Worm (Caenorhabditis elegans): ENCODE results near the gene athp-2.
A peak's percentile ranks its signal among the peaks of the same experiment; 100 is the strongest.

The athp-2 gene

DNA sequence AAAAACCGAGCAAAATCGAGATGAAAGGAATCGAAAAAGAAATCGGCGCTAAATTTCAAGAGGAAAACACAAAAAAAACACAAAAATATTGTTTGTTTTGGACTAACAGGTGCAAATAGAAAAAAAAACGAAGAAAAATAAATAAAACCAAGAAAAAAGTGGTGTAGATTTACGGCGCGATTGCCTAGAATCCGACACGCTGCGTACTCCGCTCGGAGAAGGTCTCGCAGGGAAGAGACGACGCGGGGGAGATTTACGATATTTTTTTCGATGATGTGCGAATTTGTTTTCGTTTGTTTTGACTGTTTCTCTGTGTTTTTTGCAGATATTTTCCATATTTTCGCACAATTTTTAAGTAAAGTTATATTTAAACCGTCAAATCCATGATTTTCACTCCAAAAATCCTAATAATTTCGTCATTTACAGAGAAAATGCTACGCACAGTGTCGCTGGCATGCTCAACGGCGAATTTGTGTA, 40.7 kb upstream of the athp-2 start, which contains the start of gene sco-1 (continued):
- TF ChIP-seq F23B12.7 (tag; optimal IDR thresholded peaks at IDR 0.05; ENCODE audit: insufficient read depth) (peak; percentile 72), dox-1 (GFP tag; IDR thresholded peaks at IDR 0.05) (peak; percentile 95), hmg-1.2 (GFP tag; IDR thresholded peaks at IDR 0.05) (peak; percentile 68), akir-1 (GFP tag; optimal IDR thresholded peaks at IDR 0.05) (peak; percentile 53), lin-54 (GFP tag; optimal IDR thresholded peaks at IDR 0.05) (peak; percentile 80), snpc-3.4 (tag; optimal IDR thresholded peaks at IDR 0.05) (peak; percentile 73), attf-6 (GFP tag; IDR thresholded peaks at IDR 0.05) (no peak), hrde-1 (tag; optimal IDR thresholded peaks at IDR 0.05; ENCODE audit: borderline replicate concordance) (no peak), B0035.1 (tag; optimal IDR thresholded peaks at IDR 0.05) (no peak), madf-10 (tag; optimal IDR thresholded peaks at IDR 0.05) (peak; percentile 75), cebp-1 (GFP tag; IDR thresholded peaks at IDR 0.05) (peak; percentile 70), cebp-1 (tag; optimal IDR thresholded peaks at IDR 0.05) (peak; percentile 84), Y53F4B.3 (GFP tag; IDR thresholded peaks at IDR 0.05) (peak; percentile 58; the same call in 1 of the 2 replicates), egrh-3 (GFP tag; IDR thresholded peaks at IDR 0.05) (peak; percentile 60), F52B5.7 (tag; optimal IDR thresholded peaks at IDR 0.05) (no peak), ceh-79 (tag; optimal IDR thresholded peaks at IDR 0.05) (no peak), sea-2 (GFP tag; IDR thresholded peaks at IDR 0.05) (0 out of 2 replicates have a peak, but pooled peaks have one; percentile 59), Y53G8AR.9 (GFP tag; conservative IDR thresholded peaks at IDR 0.05) (peak; percentile 94), lag-1 (GFP tag; IDR thresholded peaks at IDR 0.05) (no peak), bed-1 (GFP tag; IDR thresholded peaks at IDR 0.05) (no peak), lir-1 (GFP tag; conservative IDR thresholded peaks at IDR 0.05) (peak; percentile 89), snpc-1.1 (tag; optimal IDR thresholded peaks at IDR 0.05; ENCODE audit: insufficient read depth) (peak; percentile 22), somi-1 (GFP tag; optimal IDR thresholded peaks at IDR 0.05) (peak; percentile 78), mcd-1 (GFP tag; IDR thresholded peaks at IDR 0.05) (peak; percentile 91), egl-44 (GFP tag; IDR thresholded peaks at IDR 0.05) (peak; percentile 56; the same call in 1 of the 2 replicates), rec-8 (tag; optimal IDR thresholded peaks at IDR 0.05) (peak in 1 of 2 experiments; percentile 61), cebp-2 (GFP tag; IDR thresholded peaks at IDR 0.05) (no peak), let-607 (tag; optimal IDR thresholded peaks at IDR 0.05) (peak; percentile 53 to 62), F39B2.1 (GFP tag; IDR thresholded peaks at IDR 0.05) (no peak), F55B11.4 (tag; optimal IDR thresholded peaks at IDR 0.05; ENCODE audit: borderline replicate concordance, insufficient read depth) (no peak), F33H1.4 (GFP tag; IDR thresholded peaks at IDR 0.05) (peak; percentile 100), mes-4 (tag; optimal IDR thresholded peaks at IDR 0.05) (no peak), C06A6.2 (GFP tag; conservative IDR thresholded peaks at IDR 0.05) (peak; percentile 83), madf-6 (GFP tag; IDR thresholded peaks at IDR 0.05) (peak; percentile 92), ztf-26 (tag; optimal IDR thresholded peaks at IDR 0.05) (peak; percentile 81), ztf-22 (GFP tag; optimal IDR thresholded peaks at IDR 0.05) (no peak), ama-1 (optimal IDR thresholded peaks at IDR 0.05) (no peak), ama-1 (GFP tag; optimal IDR thresholded peaks at IDR 0.05) (no peak), ekl-4 (GFP tag; IDR thresholded peaks at IDR 0.05) (peak; percentile 79), nhr-179 (tag; optimal IDR thresholded peaks at IDR 0.05) (no peak), fkh-3 (tag; optimal IDR thresholded peaks at IDR 0.05) (no peak), nfyb-1 (GFP tag; IDR thresholded peaks at IDR 0.05) (peak; percentile 95), him-1 (tag; optimal IDR thresholded peaks at IDR 0.05) (peak; percentile 13), F57C9.4 (tag; optimal IDR thresholded peaks at IDR 0.05) (no peak), attf-3 (GFP tag; conservative IDR thresholded peaks at IDR 0.05) (peak; percentile 73), unc-130 (GFP tag; optimal IDR thresholded peaks at IDR 0.05) (peak; percentile 77), F22D6.2 (tag; optimal IDR thresholded peaks at IDR 0.05) (peak; percentile 24), sptf-2 (GFP tag; optimal IDR thresholded peaks at IDR 0.05) (peak; percentile 53)

Measured in whole organism, young adult.